Worm (Caenorhabditis elegans) whole organism, early embryonic: ENCODE measurements around the gene twk-2.

Experiments
- ama-1 ChIP-seq: fragments of 150-350 bp; optimal IDR thresholded peaks from 2 replicates; lab custom pipeline; 2014
- scrt-1 ChIP-seq: fragments of 200-800 bp; sonication (Bioruptor generic); IDR thresholded peaks from 2 replicates; pipeline ENCODE4 v1.3.6; 2022; ENCODE audit warnings: missing genetic modification characterization, missing compliant biosample characterization
- tbx-37 ChIP-seq: fragments of 200-800 bp; sonication (Bioruptor generic); conservative IDR thresholded peaks from 2 replicates; pipeline ENCODE4 v1.3.6; 2022; ENCODE audit warnings: missing genetic modification reagents, missing genetic modification characterization, missing compliant biosample characterization

ce11 chrII:4424807-4425206, 28.1 kb downstream of the twk-2 start, which contains the start of the genes dcaf-13 and toe-1:
- TF ChIP-seq scrt-1 (GFP tag; lab: Robert Waterston, UW), result no peak
- TF ChIP-seq tbx-37, result no peak
- TF ChIP-seq ama-1 (lab: Kevin White, UChicago), result no peak
